Worm (Caenorhabditis elegans) whole organism, L1 larva: ENCODE measurements around the gene F36H9.4.

Experiments
- C04F5.9 ChIP-seq: sonication (generic microtip); optimal IDR thresholded peaks from 2 replicates; lab custom pipeline; 2016; ENCODE audit warnings: missing genetic modification characterization, missing compliant biosample characterization
- aha-1 ChIP-seq: fragments of 150-350 bp; optimal IDR thresholded peaks from 2 replicates; lab custom pipeline; 2014; ENCODE audit warnings: missing biosample characterization, missing genetic modification characterization
- alr-1 ChIP-seq: fragments of 200-800 bp; sonication (Bioruptor generic); optimal IDR thresholded peaks from 2 replicates; lab custom pipeline; 2018; ENCODE audit warnings: borderline replicate concordance, mild to moderate bottlenecking, missing genetic modification characterization, missing compliant biosample characterization
- blmp-1 ChIP-seq: fragments of 150-350 bp; optimal IDR thresholded peaks from 2 replicates; lab custom pipeline; 2014; ENCODE audit warnings: missing biosample characterization, missing genetic modification characterization
- ceh-8 ChIP-seq: fragments of 200-800 bp; sonication (Bioruptor generic); optimal IDR thresholded peaks from 2 replicates; lab custom pipeline; 2018; ENCODE audit warnings: mild to moderate bottlenecking, missing genetic modification characterization, moderate library complexity, missing compliant biosample characterization
- ceh-90 ChIP-seq: sonication (generic microtip); optimal IDR thresholded peaks from 2 replicates; lab custom pipeline; 2016; ENCODE audit warnings: missing genetic modification characterization, missing compliant biosample characterization
- efl-1 ChIP-seq, 4 experiments: fragments of 150-350 bp; optimal IDR thresholded peaks in 3 of 4; peaks in 1 of 4; 1 replicate in 1 of 4; 2 replicates in 3 of 4; lab custom pipeline; 2014; ENCODE audit warnings: missing biosample characterization in 2 of 4, missing genetic modification characterization in 2 of 4, missing genetic modification reagents in 2 of 4
- elt-3 ChIP-seq, 6 experiments: fragments of 150-350 bp in 1 of 6; sonication (generic microtip); optimal IDR thresholded peaks; 2 replicates each; lab custom pipeline; 2017 to 2018; ENCODE audit warnings: missing biosample characterization in 6 of 6, missing genetic modification characterization in 6 of 6, inconsistent platforms in 1 of 6
- fkh-4 ChIP-seq: sonication (generic microtip); optimal IDR thresholded peaks from 2 replicates; lab custom pipeline; 2016; ENCODE audit warnings: missing compliant biosample characterization, missing genetic modification characterization, borderline replicate concordance
- fos-1 ChIP-seq: fragments of 150-350 bp; optimal IDR thresholded peaks from 2 replicates; lab custom pipeline; 2014; ENCODE audit warnings: missing biosample characterization, missing genetic modification characterization
- hlh-17 ChIP-seq: fragments of 200-800 bp; sonication (Bioruptor generic); optimal IDR thresholded peaks from 2 replicates; lab custom pipeline; 2018; ENCODE audit warnings: missing genetic modification characterization, mild to moderate bottlenecking, missing compliant biosample characterization, moderate library complexity, borderline replicate concordance
- hlh-4 ChIP-seq: sonication (generic microtip); optimal IDR thresholded peaks from 2 replicates; lab custom pipeline; 2016; ENCODE audit warnings: mild to moderate bottlenecking, missing genetic modification characterization, missing compliant biosample characterization
- irx-1 ChIP-seq: sonication (generic microtip); optimal IDR thresholded peaks from 2 replicates; lab custom pipeline; 2016; ENCODE audit warnings: missing genetic modification characterization, missing compliant biosample characterization
- jun-1 ChIP-seq: fragments of 150-350 bp; optimal IDR thresholded peaks from 2 replicates; lab custom pipeline; 2014; ENCODE audit warnings: missing biosample characterization, missing genetic modification reagents, missing genetic modification characterization
- lin-14 ChIP-seq: fragments of 200-800 bp; sonication (Bioruptor generic); optimal IDR thresholded peaks from 2 replicates; lab custom pipeline; 2018; ENCODE audit warnings: mild to moderate bottlenecking, missing genetic modification characterization, moderate library complexity, missing compliant biosample characterization
- lin-35 ChIP-seq, 2 experiments: fragments of 150-350 bp; optimal IDR thresholded peaks; 2 replicates each; lab custom pipeline; 2014; ENCODE audit warnings: missing biosample characterization in 2 of 2, missing genetic modification characterization in 2 of 2, missing genetic modification reagents in 2 of 2
- lin-39 ChIP-seq: fragments of 150-350 bp; optimal IDR thresholded peaks from 2 replicates; lab custom pipeline; 2014; ENCODE audit warnings: missing biosample characterization, missing genetic modification reagents, missing genetic modification characterization
- lir-3 ChIP-seq: sonication (generic microtip); optimal IDR thresholded peaks from 2 replicates; lab custom pipeline; 2016; ENCODE audit warnings: mild to moderate bottlenecking, missing genetic modification characterization, moderate library complexity, missing compliant biosample characterization; ENCODE audit not compliant: poor library complexity
- lsy-2 ChIP-seq, 2 experiments: fragments of 150-350 bp; optimal IDR thresholded peaks; 2 replicates each; lab custom pipeline; 2014; ENCODE audit warnings: missing biosample characterization in 2 of 2, missing genetic modification characterization in 2 of 2
- mdl-1 ChIP-seq, 2 experiments: fragments of 150-350 bp; optimal IDR thresholded peaks; 2 replicates each; lab custom pipeline; 2014 to 2017; ENCODE audit warnings: missing biosample characterization in 2 of 2, missing genetic modification characterization in 2 of 2, inconsistent platforms in 1 of 2
- nhr-19 ChIP-seq: fragments of 200-800 bp; sonication (Bioruptor generic); conservative IDR thresholded peaks from 2 replicates; pipeline ENCODE4 v1.3.6; 2022; ENCODE audit warnings: missing genetic modification characterization, missing compliant biosample characterization
- nhr-20 ChIP-seq: sonication (generic microtip); optimal IDR thresholded peaks from 2 replicates; lab custom pipeline; 2016; ENCODE audit warnings: mild to moderate bottlenecking, missing genetic modification characterization, missing compliant biosample characterization
- nhr-237 ChIP-seq: fragments of 150-350 bp; optimal IDR thresholded peaks from 2 replicates; lab custom pipeline; 2014; ENCODE audit warnings: missing biosample characterization, missing genetic modification characterization
- nhr-77 ChIP-seq: fragments of 150-350 bp; optimal IDR thresholded peaks from 2 replicates; lab custom pipeline; 2014; ENCODE audit warnings: missing biosample characterization, missing genetic modification characterization
- nhr-85 ChIP-seq: sonication (generic microtip); peaks from one replicate; lab custom pipeline; 2016; ENCODE audit warnings: missing genetic modification characterization, inconsistent platforms, missing compliant biosample characterization
- nhr-90 ChIP-seq: sonication (generic microtip); optimal IDR thresholded peaks from 2 replicates; lab custom pipeline; 2016; ENCODE audit warnings: mild to moderate bottlenecking, missing genetic modification characterization, missing compliant biosample characterization; ENCODE audit not compliant: poor library complexity
- pag-3 ChIP-seq: sonication (generic microtip); optimal IDR thresholded peaks from 2 replicates; lab custom pipeline; 2017; ENCODE audit warnings: missing genetic modification characterization, mild to moderate bottlenecking, missing compliant biosample characterization, antibody characterized with exemption, borderline replicate concordance; ENCODE audit not compliant: insufficient read depth
- pax-3 ChIP-seq: fragments of 200-800 bp; sonication (Bioruptor generic); optimal IDR thresholded peaks from 2 replicates; lab custom pipeline; 2018; ENCODE audit warnings: mild to moderate bottlenecking, missing genetic modification characterization, moderate library complexity, missing compliant biosample characterization
- pqm-1 ChIP-seq: sonication (generic microtip); optimal IDR thresholded peaks from 3 replicates; lab custom pipeline; 2017; ENCODE audit warnings: missing biosample characterization, missing genetic modification characterization
- rnt-1 ChIP-seq: sonication (generic microtip); optimal IDR thresholded peaks from 2 replicates; lab custom pipeline; 2016; ENCODE audit warnings: mild to moderate bottlenecking, missing genetic modification characterization, moderate library complexity, missing compliant biosample characterization
- sox-4 ChIP-seq: sonication (generic microtip); optimal IDR thresholded peaks from 2 replicates; lab custom pipeline; 2016; ENCODE audit warnings: missing genetic modification characterization, missing compliant biosample characterization
- tbx-2 ChIP-seq: sonication (generic microtip); optimal IDR thresholded peaks from 2 replicates; lab custom pipeline; 2016; ENCODE audit warnings: missing genetic modification characterization, missing compliant biosample characterization
- vab-15 ChIP-seq: sonication (generic microtip); optimal IDR thresholded peaks from 2 replicates; lab custom pipeline; 2017; ENCODE audit warnings: missing genotype, mild to moderate bottlenecking, missing genetic modification characterization, missing compliant biosample characterization

The F36H9.4 gene

DNA sequence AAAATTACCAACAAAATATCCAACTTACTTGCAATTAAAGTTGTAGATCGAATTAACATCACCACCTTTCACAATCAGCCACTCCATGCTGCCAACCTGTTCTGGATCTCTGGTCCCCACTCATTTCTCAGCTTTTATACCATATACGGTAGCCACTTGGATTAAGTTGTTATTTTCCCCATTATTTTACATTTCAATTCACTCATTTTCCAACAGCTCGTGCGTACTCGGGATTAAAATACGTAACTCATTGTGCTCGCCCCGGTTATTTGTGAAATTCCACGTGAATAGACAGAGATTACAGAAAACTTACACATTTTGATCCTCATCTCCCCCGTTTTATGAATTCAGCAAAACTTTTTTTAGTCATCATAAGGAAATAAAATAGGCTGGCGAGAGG lies 24.0 kb upstream of the F36H9.4 start, which contains the start of gene srt-41:
srt-41 (minus strand) TSS at position 101 of the 400 bp plus-strand sequence.
- TF ChIP-seq lin-39 (tag; lab: Kevin White, UChicago) (no peak), pax-3 (tag; lab: Kevin White, UChicago) (peak; percentile 14)

DNA sequence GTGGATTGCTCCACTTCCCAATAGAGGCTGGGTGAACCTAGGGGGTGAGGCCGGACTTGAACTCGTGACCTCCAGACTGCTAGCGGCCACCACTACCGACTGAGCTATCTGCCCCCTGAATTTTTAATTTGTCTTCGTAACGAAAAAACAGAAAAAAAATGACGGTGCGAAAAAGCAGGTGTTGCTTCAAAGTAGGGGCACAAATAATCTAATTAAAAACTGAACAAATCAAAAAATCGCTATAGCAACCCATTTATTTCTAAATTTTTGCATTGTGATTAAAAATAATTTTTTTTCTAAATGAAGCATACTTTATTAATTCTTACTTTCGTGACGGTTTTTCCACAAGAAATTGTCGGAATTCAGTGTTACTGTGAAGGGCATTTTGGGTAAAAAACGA lies 18.9 kb upstream of the F36H9.4 start, which contains the start of gene F36H9.10:
F36H9.10 (plus strand) TSS at position 301 of the 400 bp plus-strand sequence.
- TF ChIP-seq C04F5.9 (no peak), sox-4 (tag; lab: Kevin White, UChicago) (no peak)

DNA sequence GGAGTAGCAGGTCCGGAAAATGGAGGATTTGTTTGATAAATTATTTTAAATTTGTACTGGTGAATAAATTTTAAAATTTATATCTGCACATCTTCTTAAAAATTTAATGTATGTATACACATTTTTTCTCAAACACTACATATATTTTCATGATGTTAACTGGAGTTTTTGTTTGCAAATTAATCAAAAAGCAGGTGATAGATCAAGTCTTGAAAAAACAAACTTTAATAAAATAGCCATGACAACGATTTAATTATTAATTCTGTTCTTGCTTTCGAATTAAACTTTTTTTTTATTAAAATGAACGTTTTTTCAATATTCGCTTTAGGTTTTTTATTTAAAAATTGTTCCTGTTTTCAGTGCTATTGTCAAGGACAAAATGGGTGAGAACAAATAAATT lies 15.2 kb upstream of the F36H9.4 start, which contains the start of gene F36H9.1:
F36H9.1 (plus strand) TSS at position 301 of the 400 bp plus-strand sequence.
- TF ChIP-seq nhr-85 (tag; lab: Kevin White, UChicago) = no peak
- TF ChIP-seq lin-14 (GFP tag; lab: Kevin White, UChicago) = no peak
- no peak for TF ChIP-seq hlh-4 (tag; lab: Kevin White, UChicago)
- no peak for TF ChIP-seq fkh-4 (tag; lab: Kevin White, UChicago)
- TF ChIP-seq ceh-90 (tag; lab: Kevin White, UChicago) = no peak
- TF ChIP-seq tbx-2 (tag; lab: Kevin White, UChicago) = no peak
- TF ChIP-seq elt-3 (tag; optimal IDR thresholded peaks at IDR 0.05; lab: Kevin White, UChicago) = no peak
- TF ChIP-seq irx-1 (tag; lab: Kevin White, UChicago) = no peak
- no peak for TF ChIP-seq aha-1 (tag; lab: Kevin White, UChicago)
- TF ChIP-seq nhr-90 = no peak
- TF ChIP-seq nhr-77 (tag; lab: Kevin White, UChicago) = no peak
- no peak for TF ChIP-seq nhr-237 (tag; lab: Kevin White, UChicago)

DNA sequence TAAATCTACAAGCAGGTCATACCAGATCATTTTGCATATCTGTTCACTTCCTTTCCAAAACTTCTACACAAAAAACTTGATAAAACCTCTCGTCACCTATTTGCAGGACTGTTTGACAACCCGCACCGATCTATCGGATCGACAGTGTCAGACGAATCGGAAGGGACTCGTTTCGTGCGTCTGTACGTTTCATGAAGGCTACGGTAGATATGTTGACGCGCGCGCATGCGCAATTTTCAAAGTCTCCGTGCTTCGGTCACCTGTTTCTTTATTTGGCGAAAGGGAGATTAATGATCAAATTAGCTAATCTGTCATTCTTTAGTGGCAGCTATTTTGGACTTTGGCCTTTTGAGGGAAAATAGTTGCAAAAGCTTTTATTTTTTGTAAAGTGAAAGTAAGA lies 10.5 kb upstream of the F36H9.4 start:
- no peak for TF ChIP-seq hlh-17
- no peak for TF ChIP-seq pqm-1 (tag; lab: Kevin White, UChicago)
- TF ChIP-seq fos-1 (tag; lab: Kevin White, UChicago) = no peak
- peak; percentile 75 for TF ChIP-seq blmp-1 (tag; lab: Kevin White, UChicago)
- TF ChIP-seq lin-35 (GFP tag; optimal IDR thresholded peaks at IDR 0.05; lab: Kevin White, UChicago) = no peak
- no peak for TF ChIP-seq rnt-1
- no peak for TF ChIP-seq vab-15 (tag; lab: Kevin White, UChicago)
- peak in 1 of 2 experiments; percentile 10 for TF ChIP-seq mdl-1 (tag; optimal IDR thresholded peaks at IDR 0.05; lab: Kevin White, UChicago)
- no peak for TF ChIP-seq ceh-8 (GFP tag; lab: Kevin White, UChicago)
- peak; percentile 14 for TF ChIP-seq jun-1 (tag; lab: Kevin White, UChicago)
- peak; percentile 36 for TF ChIP-seq nhr-85 (tag; lab: Kevin White, UChicago)
- TF ChIP-seq lir-3 (tag; lab: Kevin White, UChicago) = no peak
- TF ChIP-seq efl-1 (optimal IDR thresholded peaks at IDR 0.05; lab: Kevin White, UChicago) = no peak
- no peak for TF ChIP-seq efl-1 (GFP tag; optimal IDR thresholded peaks at IDR 0.05 in 1 of 2; lab: Kevin White, UChicago)
- no peak for TF ChIP-seq nhr-19
- TF ChIP-seq nhr-20 (tag; lab: Kevin White, UChicago) = no peak
- no peak for TF ChIP-seq lsy-2 (tag; optimal IDR thresholded peaks at IDR 0.05; lab: Kevin White, UChicago)

DNA sequence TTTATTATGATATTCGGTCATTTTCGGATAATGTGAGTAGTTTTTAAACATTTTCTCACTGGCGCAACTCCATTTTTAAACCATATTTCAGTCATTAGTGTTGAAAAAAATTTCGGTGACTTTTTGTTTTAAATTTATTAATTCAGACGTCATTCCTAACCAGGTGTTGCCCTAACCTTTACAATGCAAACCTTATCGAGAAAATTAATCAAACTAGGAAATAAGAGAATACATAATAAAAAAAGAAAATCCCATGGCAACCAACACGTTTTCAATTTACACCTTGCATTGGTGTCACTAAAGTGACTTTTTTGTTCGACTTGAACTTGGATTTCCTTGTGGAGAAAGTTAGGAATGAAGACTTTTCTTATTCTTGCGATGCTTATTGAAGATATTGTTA lies 9.1 kb upstream of the F36H9.4 start, which contains the start of gene F36H9.2:
F36H9.2 (plus strand) TSS at position 301 of the 400 bp plus-strand sequence.
- TF ChIP-seq alr-1 (tag; lab: Kevin White, UChicago) (no peak), C04F5.9 (no peak), pag-3 (tag; lab: Kevin White, UChicago) (no peak)
